Fruit fly (Drosophila melanogaster) Kc167 (cell line): ENCODE data around the gene CG3184.

Experiments used
- Myc ChIP-seq: fragments of >200 bp; optimal IDR thresholded peaks from 2 replicates; lab custom pipeline; 2017; ENCODE audit warnings: missing external identifiers
- Sin3A ChIP-seq: fragments of >200 bp; optimal IDR thresholded peaks from 2 replicates; lab custom pipeline; 2018; ENCODE audit warnings: missing external identifiers
- h ChIP-seq: fragments of >200 bp; optimal IDR thresholded peaks from 3 replicates; lab custom pipeline; 2018; ENCODE audit warnings: missing external identifiers
- psq ChIP-seq: fragments of >200 bp; optimal IDR thresholded peaks from 2 replicates; lab custom pipeline; 2017; ENCODE audit warnings: missing external identifiers

- TF ChIP-seq Myc (lab: Kevin White, UChicago) = no peak
- TF ChIP-seq psq (lab: Kevin White, UChicago) = no peak
- no peak for TF ChIP-seq Sin3A
- no peak for TF ChIP-seq h (lab: Kevin White, UChicago)
Measured at dm6 chrX:6678635-6679501, 9.7 kb downstream of the CG3184 start, which contains the start of gene ND-ASHI.
